Worm (Caenorhabditis elegans): ENCODE results near the gene ZK662.6.

DNA sequence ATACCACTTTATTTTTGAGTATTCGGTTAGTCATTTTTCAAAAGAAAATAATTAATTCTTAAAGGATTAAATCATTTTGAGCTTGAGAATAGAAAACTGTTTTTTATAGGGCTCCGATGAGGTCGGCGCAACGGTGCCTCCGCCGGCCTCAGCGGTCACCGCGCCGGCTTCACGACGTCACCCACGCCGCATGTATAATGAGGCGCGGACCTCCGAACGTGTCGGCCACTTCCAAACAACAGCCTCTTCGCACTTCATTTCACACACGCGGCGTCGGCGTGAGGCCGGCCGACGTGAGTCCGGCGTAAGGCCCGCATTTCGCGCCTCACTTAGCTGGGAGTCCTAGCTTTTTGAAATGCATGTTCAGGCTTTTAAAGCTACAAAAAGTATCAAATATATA, 48.4 kb downstream of the ZK662.6 start:
- TF ChIP-seq skn-1 (tag; optimal IDR thresholded peaks at IDR 0.05) (no peak), ZK546.5 (tag; optimal IDR thresholded peaks at IDR 0.05) (no peak), elt-1 (tag; optimal IDR thresholded peaks at IDR 0.05) (no peak), gmeb-1 (tag; optimal IDR thresholded peaks at IDR 0.05) (no peak), lin-39 (tag; optimal IDR thresholded peaks at IDR 0.05) (no peak)
